Worm (Caenorhabditis elegans) whole organism, L4 larva: ENCODE data around the gene tsp-2.

Experiments
- T26A8.4 ChIP-seq: fragments of 200-800 bp; sonication (Bioruptor generic); IDR thresholded peaks from 2 replicates; pipeline ENCODE4 v1.3.6; 2022; ENCODE audit warnings: missing genetic modification characterization, missing compliant biosample characterization
- ama-1 ChIP-seq: fragments of 150-350 bp; optimal IDR thresholded peaks from 2 replicates; lab custom pipeline; 2014; ENCODE audit warnings: inconsistent platforms, mixed read lengths
- ceh-82 ChIP-seq: sonication (generic microtip); optimal IDR thresholded peaks from 2 replicates; lab custom pipeline; 2017; ENCODE audit warnings: missing biosample characterization, missing genetic modification characterization
- ces-1 ChIP-seq: fragments of 150-350 bp; sonication (generic microtip); optimal IDR thresholded peaks from 4 replicates; lab custom pipeline; 2014; ENCODE audit warnings: missing biosample characterization, missing genetic modification reagents, missing genetic modification characterization
- egl-27 ChIP-seq: sonication (generic microtip); optimal IDR thresholded peaks from 3 replicates; lab custom pipeline; 2017; ENCODE audit warnings: missing biosample characterization, missing genetic modification reagents, missing genetic modification characterization
- fkh-10 ChIP-seq: fragments of 150-350 bp; optimal IDR thresholded peaks from 2 replicates; lab custom pipeline; 2014; ENCODE audit warnings: missing biosample characterization, missing genetic modification reagents, missing genetic modification characterization
- lin-13 ChIP-seq: fragments of 150-350 bp; optimal IDR thresholded peaks from 2 replicates; lab custom pipeline; 2014; ENCODE audit warnings: missing biosample characterization, missing genetic modification reagents, missing genetic modification characterization
- lsy-2 ChIP-seq, 2 experiments: fragments of 150-350 bp in 1 of 2; sonication (generic microtip) in 1 of 2; optimal IDR thresholded peaks; 2 replicates each; lab custom pipeline; 2014 to 2017; ENCODE audit warnings: missing biosample characterization in 2 of 2, missing genetic modification characterization in 2 of 2
- mep-1 ChIP-seq: fragments of 150-350 bp; sonication (generic microtip); optimal IDR thresholded peaks from 3 replicates; lab custom pipeline; 2014; ENCODE audit warnings: missing biosample characterization, missing genetic modification characterization
- nhr-77 ChIP-seq: fragments of 150-350 bp; optimal IDR thresholded peaks from 2 replicates; lab custom pipeline; 2014; ENCODE audit warnings: missing biosample characterization, missing genetic modification characterization
- pha-4 ChIP-seq, 2 experiments: fragments of 150-350 bp in 1 of 2; fragments of 200-800 bp in 1 of 2; sonication (Bioruptor generic) in 1 of 2; IDR thresholded peaks in 1 of 2; optimal IDR thresholded peaks in 1 of 2; 2 replicates each; pipeline versions ENCODE4 v1.3.6 to Lab custom; 2014 to 2022; ENCODE audit warnings: missing genetic modification characterization in 2 of 2, missing genetic modification reagents in 2 of 2, missing biosample characterization in 1 of 2, missing compliant biosample characterization in 1 of 2
- rbr-2 ChIP-seq: sonication (generic microtip); optimal IDR thresholded peaks from 2 replicates; lab custom pipeline; 2016; ENCODE audit warnings: missing genotype, missing genetic modification characterization, missing compliant biosample characterization
- unc-62 ChIP-seq, 3 experiments: fragments of 150-350 bp in 1 of 3; sonication (generic microtip); optimal IDR thresholded peaks in 2 of 3; peaks in 1 of 3; 1 replicate in 1 of 3; 2 replicates in 2 of 3; lab custom pipeline; 2014 to 2017; ENCODE audit warnings: missing biosample characterization in 3 of 3, missing genetic modification characterization in 3 of 3, missing genetic modification reagents in 3 of 3, missing genotype in 1 of 3
- zfp-2 ChIP-seq: sonication (generic microtip); optimal IDR thresholded peaks from 2 replicates; lab custom pipeline; 2016; ENCODE audit warnings: mild to moderate bottlenecking, missing genetic modification characterization, missing compliant biosample characterization

DNA sequence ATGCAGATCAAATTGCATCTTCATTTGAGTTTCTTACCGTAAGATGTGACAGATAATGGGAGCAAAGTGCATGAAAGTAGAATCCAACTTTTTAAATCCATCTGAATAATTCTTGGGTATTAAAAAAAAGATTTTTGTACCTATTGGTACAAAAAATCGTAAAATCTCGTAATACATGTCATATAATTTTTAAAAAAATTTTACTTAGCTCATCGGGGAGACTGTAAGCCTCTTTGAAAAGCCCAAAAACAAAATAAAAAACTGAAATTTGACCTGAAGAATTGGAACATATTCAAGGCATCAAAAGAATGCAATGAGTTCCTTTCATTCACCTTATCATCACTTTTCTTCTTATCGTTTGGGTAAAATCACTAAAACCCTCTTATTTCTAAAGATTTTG lies 38.1 kb upstream of the tsp-2 start, which contains the start of gene clec-160:
- TF ChIP-seq pha-4 (GFP tag; IDR thresholded peaks at IDR 0.05; lab: Robert Waterston, UW) (no peak), pha-4 (tag; optimal IDR thresholded peaks at IDR 0.05; lab: Kevin White, UChicago) (no peak), lsy-2 (tag; optimal IDR thresholded peaks at IDR 0.05; lab: Kevin White, UChicago) (no peak), ama-1 (lab: Kevin White, UChicago) (no peak), T26A8.4 (GFP tag; lab: Robert Waterston, UW) (no peak), egl-27 (no peak), fkh-10 (GFP tag; lab: Kevin White, UChicago) (no peak), unc-62 (GFP tag; optimal IDR thresholded peaks at IDR 0.05 in 1 of 2; lab: Kevin White, UChicago) (no peak), unc-62 (tag; optimal IDR thresholded peaks at IDR 0.05; lab: Kevin White, UChicago) (no peak), ces-1 (GFP tag; lab: Kevin White, UChicago) (no peak), rbr-2 (tag; lab: Kevin White, UChicago) (no peak), ceh-82 (no peak), zfp-2 (no peak), mep-1 (tag; lab: Kevin White, UChicago) (no peak), nhr-77 (no peak), lin-13 (GFP tag; lab: Kevin White, UChicago) (no peak)
